Worm (Caenorhabditis elegans) whole organism, midembryonic: ENCODE measurements around the gene T12B3.3.

Experiments
- cog-1 ChIP-seq: sonication (generic microtip); optimal IDR thresholded peaks from 2 replicates; lab custom pipeline; 2016; ENCODE audit warnings: missing genetic modification characterization, missing compliant biosample characterization
- klf-2 ChIP-seq: fragments of 200-800 bp; sonication (Bioruptor generic); conservative IDR thresholded peaks from 2 replicates; pipeline ENCODE4 v1.3.6; 2022; ENCODE audit warnings: missing genetic modification reagents, missing genetic modification characterization, missing compliant biosample characterization
- ref-1 ChIP-seq: fragments of 200-800 bp; sonication (Bioruptor generic); conservative IDR thresholded peaks from 2 replicates; pipeline ENCODE4 v1.3.6; 2022; ENCODE audit warnings: missing genetic modification reagents, missing genetic modification characterization, missing compliant biosample characterization
- tab-1 ChIP-seq: fragments of 200-800 bp; sonication (Bioruptor generic); IDR thresholded peaks from 2 replicates; pipeline ENCODE4 v1.3.6; 2022; ENCODE audit warnings: missing genetic modification characterization, missing compliant biosample characterization
- ztf-29 ChIP-seq: fragments of 200-800 bp; sonication (Bioruptor generic); IDR thresholded peaks from 2 replicates; pipeline ENCODE4 v1.3.6; 2022; ENCODE audit warnings: missing genetic modification reagents, missing genetic modification characterization, missing compliant biosample characterization

DNA sequence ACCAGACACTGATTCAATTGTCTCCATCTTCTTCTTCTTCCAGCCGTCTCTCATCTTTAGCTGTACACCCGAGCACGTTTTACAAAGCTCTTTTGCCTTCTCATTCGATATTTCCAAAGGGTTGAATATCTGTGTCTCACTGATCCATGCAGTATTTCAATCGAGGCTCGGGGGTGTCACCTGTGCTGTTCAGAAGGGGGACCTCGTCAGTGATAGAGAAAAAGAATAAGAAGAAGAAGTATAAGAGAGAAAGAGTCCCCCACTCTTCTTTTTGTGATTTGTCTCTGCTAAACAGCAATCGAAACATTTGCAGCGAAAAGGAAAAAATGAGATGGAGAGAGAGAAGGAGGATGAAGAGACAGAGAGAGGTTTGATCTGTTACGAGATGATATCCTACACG is 51.1 kb downstream of the T12B3.3 start:
- no peak for TF ChIP-seq ztf-29 (GFP tag; lab: Robert Waterston, UW)
- no peak for TF ChIP-seq klf-2
- TF ChIP-seq ref-1 = no peak
- TF ChIP-seq tab-1 = no peak
- no peak for TF ChIP-seq cog-1 (tag; lab: Kevin White, UChicago)
